Worm (Caenorhabditis elegans): Measurements from ENCODE around the gene srg-68.

DNA sequence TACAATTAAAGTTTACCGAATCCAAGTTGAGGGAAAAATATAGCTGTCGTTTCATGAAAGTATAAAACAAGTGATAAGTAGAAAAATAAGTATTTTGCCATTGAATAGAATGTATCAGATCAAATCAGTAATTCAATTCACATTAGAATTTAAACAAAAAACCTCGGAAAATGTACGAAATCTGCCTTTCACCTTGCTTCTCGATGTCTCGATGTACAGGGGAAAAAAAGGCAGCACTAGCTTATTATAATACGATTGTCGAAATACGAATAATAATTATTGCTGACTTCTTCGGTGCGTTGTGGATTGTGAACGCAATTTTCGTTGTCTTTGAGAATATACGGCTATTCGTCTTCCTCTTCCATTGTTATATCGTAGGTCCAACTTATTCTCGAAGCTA is 23.5 kb upstream of the srg-68 start, which contains the start of gene grl-18:
- TF ChIP-seq W03F9.2 (tag; optimal IDR thresholded peaks at IDR 0.05): no peak
- TF ChIP-seq dao-5 (tag; optimal IDR thresholded peaks at IDR 0.05): no peak
